Worm (Caenorhabditis elegans) whole organism, L4/young adult: ENCODE measurements around the gene F44E2.9.

Experiments used
- W03F9.2 ChIP-seq: fragments of 150-350 bp; optimal IDR thresholded peaks from 2 replicates; lab custom pipeline; 2014; ENCODE audit warnings: missing biosample characterization, missing genetic modification characterization
- dao-5 ChIP-seq: sonication (generic microtip); optimal IDR thresholded peaks from 2 replicates; lab custom pipeline; 2016; ENCODE audit warnings: missing genotype, missing genetic modification characterization, moderate library complexity, missing compliant biosample characterization
- him-1 ChIP-seq: sonication (generic microtip); optimal IDR thresholded peaks from 2 replicates; lab custom pipeline; 2016; ENCODE audit warnings: missing genotype, missing genetic modification reagents, missing genetic modification characterization, missing compliant biosample characterization

ce11 chrIII:8847722-8848121, 2.6 kb downstream of the F44E2.9 start:
- TF ChIP-seq him-1 (tag; lab: Kevin White, UChicago) = no peak
- no peak for TF ChIP-seq dao-5 (tag; lab: Kevin White, UChicago)
- peak; percentile 73 for TF ChIP-seq W03F9.2
